Worm (Caenorhabditis elegans): ENCODE measurements around the gene F53A10.2.

- TF ChIP-seq ref-1 (GFP tag; conservative IDR thresholded peaks at IDR 0.05): no peak; the same call in 1 of the 2 replicates
- TF ChIP-seq tab-1 (GFP tag; IDR thresholded peaks at IDR 0.05): no peak
- no peak for TF ChIP-seq med-1 (GFP tag; optimal IDR thresholded peaks at IDR 0.05; ENCODE audit: insufficient read depth)
- no peak for TF ChIP-seq flt-1 (GFP tag; IDR thresholded peaks at IDR 0.05)
- TF ChIP-seq cog-1 (tag; optimal IDR thresholded peaks at IDR 0.05): no peak
These were observed 43.9 kb upstream of the F53A10.2 start for ce11 chrII:1153299-1153698.
